Fruit fly (Drosophila melanogaster) whole organism, embryonic: ENCODE results near the gene ssp7.

ENCODE experiments used
- BEAF-32 ChIP-seq: fragments of 200-800 bp; sonication (Bioruptor generic); optimal IDR thresholded peaks from 3 replicates; lab custom pipeline; 2017; ENCODE audit warnings: missing biosample characterization, missing genetic modification characterization, mild to moderate bottlenecking, moderate library complexity, missing genetic modification reagents
- BtbVII ChIP-seq: fragments of 200-800 bp; sonication (Bioruptor generic); optimal IDR thresholded peaks from 3 replicates; lab custom pipeline; 2017; ENCODE audit warnings: missing biosample characterization, mild to moderate bottlenecking, missing genetic modification characterization
- CG10366 ChIP-seq: fragments of 200-800 bp; sonication (Bioruptor generic); IDR thresholded peaks from 2 replicates; pipeline ENCODE4 v1.3.6; 2022; ENCODE audit warnings: missing biosample characterization, missing genetic modification characterization
- CG11560 ChIP-seq: fragments of 200-800 bp; sonication (Bioruptor generic); IDR thresholded peaks from 3 replicates; pipeline ENCODE4 v1.3.6; 2022; ENCODE audit warnings: missing biosample characterization, missing genetic modification characterization
- CG12942 ChIP-seq: fragments of 200-800 bp; sonication (Bioruptor generic); optimal IDR thresholded peaks from 3 replicates; lab custom pipeline; 2016; ENCODE audit warnings: missing biosample characterization, missing genetic modification characterization
- CG14441 ChIP-seq: fragments of 200-800 bp; sonication (Bioruptor generic); IDR thresholded peaks from 2 replicates; pipeline ENCODE4 v1.3.6; 2022; ENCODE audit warnings: missing biosample characterization, missing genetic modification characterization
- CG14667 ChIP-seq: fragments of 200-800 bp; sonication (Bioruptor generic); IDR thresholded peaks from 2 replicates; pipeline ENCODE4 v1.3.6; 2022; ENCODE audit warnings: missing biosample characterization, missing genetic modification characterization
- CG15514 ChIP-seq: fragments of 200-800 bp; sonication (Bioruptor generic); optimal IDR thresholded peaks from 3 replicates; lab custom pipeline; 2017; ENCODE audit warnings: missing biosample characterization, missing genetic modification characterization, mild to moderate bottlenecking, moderate library complexity, missing genetic modification reagents
- CG1603 ChIP-seq: fragments of 200-800 bp; sonication (Bioruptor generic); optimal IDR thresholded peaks from 2 replicates; lab custom pipeline; 2019; ENCODE audit warnings: missing biosample characterization, mild to moderate bottlenecking, missing genetic modification characterization, moderate library complexity
- CG16813 ChIP-seq: fragments of 200-800 bp; sonication (Bioruptor generic); IDR thresholded peaks from 3 replicates; pipeline ENCODE4 v1.3.6; 2022; ENCODE audit warnings: missing biosample characterization, missing genetic modification characterization; ENCODE audit not compliant: partially characterized antibody
- CG17361 ChIP-seq: fragments of 200-800 bp; sonication (Bioruptor generic); IDR thresholded peaks from 3 replicates; pipeline ENCODE4 v1.3.6; 2022; ENCODE audit warnings: missing biosample characterization, missing genetic modification characterization
- CG30020 ChIP-seq: fragments of 200-800 bp; optimal IDR thresholded peaks from 2 replicates; lab custom pipeline; 2019; ENCODE audit warnings: missing biosample characterization, mild to moderate bottlenecking, missing genetic modification characterization, moderate library complexity
- CG32532 ChIP-seq: fragments of 200-800 bp; sonication (Bioruptor generic); IDR thresholded peaks from 2 replicates; pipeline ENCODE4 v1.3.6; 2022; ENCODE audit warnings: missing biosample characterization, missing genetic modification characterization
- CG34224 ChIP-seq: fragments of 200-800 bp; sonication (Bioruptor generic); IDR thresholded peaks from 3 replicates; pipeline ENCODE4 v1.3.6; 2022; ENCODE audit warnings: missing biosample characterization, missing genetic modification characterization; ENCODE audit not compliant: partially characterized antibody
- CG5245 ChIP-seq: fragments of 200-800 bp; sonication (Bioruptor generic); optimal IDR thresholded peaks from 3 replicates; lab custom pipeline; 2016; ENCODE audit warnings: missing biosample characterization, missing genetic modification characterization
- CG7357 ChIP-seq: fragments of 200-800 bp; sonication (Bioruptor generic); IDR thresholded peaks from 3 replicates; pipeline ENCODE4 v1.3.6; 2022; ENCODE audit warnings: missing biosample characterization, missing genetic modification characterization
- CG9215 ChIP-seq: fragments of 200-800 bp; sonication (Bioruptor generic); IDR thresholded peaks from 2 replicates; pipeline ENCODE4 v1.3.6; 2022; ENCODE audit warnings: missing biosample characterization, missing genetic modification characterization
- CG9817 ChIP-seq: fragments of 200-800 bp; sonication (Bioruptor generic); optimal IDR thresholded peaks from 2 replicates; lab custom pipeline; 2018; ENCODE audit warnings: missing biosample characterization, mild to moderate bottlenecking, missing genetic modification characterization, moderate library complexity
- E2f2 ChIP-seq: fragments of 200-800 bp; sonication (Bioruptor generic); IDR thresholded peaks from 2 replicates; pipeline ENCODE4 v1.3.6; 2022; ENCODE audit warnings: missing biosample characterization, missing genetic modification characterization
- Hr78 ChIP-seq, 2 experiments: fragments of 200-800 bp in 1 of 2; fragments of >200 bp in 1 of 2; sonication (Bioruptor generic) in 1 of 2; optimal IDR thresholded peaks; 2 replicates each; lab custom pipeline; 2017 to 2019; ENCODE audit warnings: missing biosample characterization in 2 of 2, missing genetic modification characterization in 2 of 2, mild to moderate bottlenecking in 1 of 2, moderate library complexity in 1 of 2
- MBD-R2 ChIP-seq: fragments of 200-800 bp; sonication (Bioruptor generic); IDR thresholded peaks from 2 replicates; pipeline ENCODE4 v1.3.6; 2022; ENCODE audit warnings: missing biosample characterization, missing genetic modification characterization
- Nf-YA ChIP-seq: fragments of 200-800 bp; sonication (Bioruptor generic); IDR thresholded peaks from 2 replicates; pipeline ENCODE4 v1.3.6; 2022; ENCODE audit warnings: missing biosample characterization, missing genetic modification characterization
- Nf-YB ChIP-seq: fragments of 200-800 bp; sonication (Bioruptor generic); optimal IDR thresholded peaks from 3 replicates; lab custom pipeline; 2019; ENCODE audit warnings: missing biosample characterization, mild to moderate bottlenecking, missing genetic modification characterization, moderate library complexity
- Nf-YC ChIP-seq: fragments of 200-800 bp; optimal IDR thresholded peaks from 3 replicates; lab custom pipeline; 2019; ENCODE audit warnings: missing biosample characterization, mild to moderate bottlenecking, missing genetic modification characterization, moderate library complexity
- Opbp ChIP-seq: fragments of 200-800 bp; sonication (Bioruptor generic); IDR thresholded peaks from 3 replicates; pipeline ENCODE4 v1.3.6; 2022; ENCODE audit warnings: missing biosample characterization, missing genetic modification characterization; ENCODE audit not compliant: partially characterized antibody
- Poxn ChIP-seq: fragments of 200-800 bp; sonication (Bioruptor generic); IDR thresholded peaks from 2 replicates; pipeline ENCODE4 v1.3.6; 2022; ENCODE audit warnings: missing biosample characterization, missing genetic modification characterization
- Ptx1 ChIP-seq: fragments of 200-800 bp; sonication (Bioruptor generic); IDR thresholded peaks from 2 replicates; pipeline ENCODE4 v1.3.6; 2022; ENCODE audit warnings: missing biosample characterization, missing genetic modification characterization
- Sox102F ChIP-seq: fragments of 200-800 bp; sonication (Bioruptor generic); optimal IDR thresholded peaks from 2 replicates; lab custom pipeline; 2018; ENCODE audit warnings: missing biosample characterization, mild to moderate bottlenecking, missing genetic modification characterization, moderate library complexity
- Stat92E ChIP-seq, 3 experiments: fragments of >200 bp in 2 of 3; fragments of 200-800 bp in 1 of 3; sonication (Bioruptor generic) in 1 of 3; optimal IDR thresholded peaks; 2 replicates each; lab custom pipeline; 2017 to 2019; ENCODE audit warnings: missing biosample characterization in 3 of 3, missing genetic modification characterization in 3 of 3, mild to moderate bottlenecking in 1 of 3, moderate library complexity in 1 of 3
- Tbp ChIP-seq: fragments of >200 bp; optimal IDR thresholded peaks from 2 replicates; lab custom pipeline; 2018; ENCODE audit warnings: missing biosample characterization, missing genetic modification characterization
- amos ChIP-seq: fragments of 200-800 bp; sonication (Bioruptor generic); IDR thresholded peaks from 2 replicates; pipeline ENCODE4 v1.3.6; 2022; ENCODE audit warnings: missing biosample characterization, missing genetic modification characterization; ENCODE audit not compliant: partially characterized antibody
- aop ChIP-seq: fragments of 200-800 bp; sonication (Bioruptor generic); IDR thresholded peaks from 2 replicates; pipeline ENCODE4 v1.3.6; 2022; ENCODE audit warnings: missing biosample characterization, missing genetic modification characterization
- ase ChIP-seq: fragments of 200-800 bp; sonication (Bioruptor generic); IDR thresholded peaks from 3 replicates; pipeline ENCODE4 v1.3.6; 2022; ENCODE audit warnings: missing biosample characterization, missing genetic modification characterization
- cwo ChIP-seq: fragments of 200-800 bp; sonication (Bioruptor generic); optimal IDR thresholded peaks from 3 replicates; lab custom pipeline; 2017; ENCODE audit warnings: missing biosample characterization, missing genetic modification characterization, mild to moderate bottlenecking, moderate library complexity, missing genetic modification reagents
- gem ChIP-seq: fragments of 200-800 bp; sonication (Bioruptor generic); optimal IDR thresholded peaks from 2 replicates; lab custom pipeline; 2019; ENCODE audit warnings: missing biosample characterization, mild to moderate bottlenecking, missing genetic modification characterization, moderate library complexity
- knrl ChIP-seq: fragments of 200-800 bp; sonication (Bioruptor generic); IDR thresholded peaks from 3 replicates; pipeline ENCODE4 v1.3.6; 2022; ENCODE audit warnings: missing biosample characterization, missing genetic modification characterization; ENCODE audit not compliant: partially characterized antibody
- lola ChIP-seq, 3 experiments: fragments of >200 bp in 2 of 3; fragments of 200-800 bp in 1 of 3; sonication (Bioruptor generic) in 1 of 3; optimal IDR thresholded peaks; 2 replicates each; lab custom pipeline; 2017 to 2019; ENCODE audit warnings: missing biosample characterization in 3 of 3, missing genetic modification characterization in 3 of 3, mild to moderate bottlenecking in 1 of 3, moderate library complexity in 1 of 3
- luna ChIP-seq: fragments of 200-800 bp; sonication (Bioruptor generic); optimal IDR thresholded peaks from 2 replicates; lab custom pipeline; 2016; ENCODE audit warnings: missing biosample characterization, missing genetic modification characterization
- nerfin-2 ChIP-seq: fragments of 200-800 bp; sonication (Bioruptor generic); IDR thresholded peaks from 2 replicates; pipeline ENCODE4 v1.3.6; 2022; ENCODE audit warnings: missing biosample characterization, missing genetic modification characterization; ENCODE audit not compliant: partially characterized antibody
- pfk ChIP-seq: fragments of 200-800 bp; sonication (Bioruptor generic); optimal IDR thresholded peaks from 2 replicates; lab custom pipeline; 2018; ENCODE audit warnings: missing biosample characterization, mild to moderate bottlenecking, missing genetic modification characterization, moderate library complexity
- ranshi ChIP-seq: fragments of 200-800 bp; sonication (Bioruptor generic); IDR thresholded peaks from 2 replicates; pipeline ENCODE4 v1.3.6; 2022; ENCODE audit warnings: missing biosample characterization, missing genetic modification characterization
- salm ChIP-seq: fragments of 200-800 bp; sonication (Bioruptor generic); optimal IDR thresholded peaks from 2 replicates; lab custom pipeline; 2018; ENCODE audit warnings: missing biosample characterization, mild to moderate bottlenecking, missing genetic modification characterization
- sens ChIP-seq: fragments of 200-800 bp; sonication (Bioruptor generic); peaks from one replicate; lab custom pipeline; 2016; ENCODE audit warnings: missing biosample characterization, missing genetic modification characterization
- sim ChIP-seq: fragments of 200-800 bp; sonication (Bioruptor generic); IDR thresholded peaks from 2 replicates; pipeline ENCODE4 v1.3.6; 2022; ENCODE audit warnings: missing biosample characterization, missing genetic modification characterization
- sna ChIP-seq: fragments of 200-800 bp; sonication (Bioruptor generic); IDR thresholded peaks from 2 replicates; pipeline ENCODE4 v1.3.6; 2022; ENCODE audit warnings: missing biosample characterization, missing genetic modification characterization; ENCODE audit not compliant: partially characterized antibody
- sob ChIP-seq: fragments of 200-800 bp; sonication (Bioruptor generic); IDR thresholded peaks from 2 replicates; pipeline ENCODE4 v1.3.6; 2022; ENCODE audit warnings: missing biosample characterization, missing genetic modification characterization
- trem ChIP-seq: fragments of 200-800 bp; optimal IDR thresholded peaks from 3 replicates; lab custom pipeline; 2019; ENCODE audit warnings: missing biosample characterization, mild to moderate bottlenecking, missing genetic modification characterization, moderate library complexity
- zfh1 ChIP-seq: fragments of 200-800 bp; sonication (Bioruptor generic); IDR thresholded peaks from 3 replicates; pipeline ENCODE4 v1.3.6; 2022; ENCODE audit warnings: missing biosample characterization, missing genetic modification characterization

Gene ssp7

DNA sequence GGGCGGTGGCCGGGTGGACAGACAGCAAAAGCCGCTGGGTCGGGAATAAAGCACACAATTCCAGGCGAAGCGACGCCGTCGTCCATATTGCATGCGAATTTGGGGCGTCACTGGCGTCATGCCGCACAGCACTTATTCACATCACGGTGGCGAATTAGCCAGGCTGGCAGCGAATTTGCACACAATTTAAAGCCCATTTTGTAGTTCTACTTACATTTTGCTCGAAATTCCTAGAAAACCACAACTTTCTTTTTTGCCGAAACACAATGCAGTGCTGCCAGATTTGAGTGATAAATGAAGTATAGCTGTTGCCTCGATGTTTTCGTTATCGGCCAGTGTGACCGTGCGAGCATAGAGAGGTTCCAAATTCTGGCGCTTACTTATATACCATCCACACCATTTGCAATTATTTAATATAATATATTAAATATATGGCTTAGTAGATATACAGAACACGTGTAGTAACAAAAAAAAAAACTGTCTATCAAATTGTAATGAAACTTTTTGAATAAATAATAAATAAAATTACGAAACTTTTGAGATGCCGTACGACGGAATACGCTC is 8.3 kb upstream of the ssp7 start, which contains the start of gene Ran (continued):
- TF ChIP-seq lola (GFP tag; optimal IDR thresholded peaks at IDR 0.05; lab: Kevin White, UChicago) (peak in 1 of 3 experiments; percentile 42), ranshi (no peak; the same call in 1 of the 2 replicates), CG34224 (GFP tag; lab: Robert Waterston, UW) (0 out of 3 replicates have a peak, but pooled peaks have one; percentile 31), luna (no peak), pfk (GFP tag; lab: Kevin White, UChicago) (peak; percentile 55), Nf-YA (GFP tag; lab: Robert Waterston, UW) (no peak), zfh1 (0 out of 3 replicates have a peak, but pooled peaks have one; percentile 26), knrl (GFP tag; lab: Robert Waterston, UW) (peak; percentile 36; the same call in 1 of the 3 replicates), CG7357 (GFP tag; lab: Robert Waterston, UW) (peak; percentile 95), sob (GFP tag; lab: Robert Waterston, UW) (peak; percentile 43), gem (tag; lab: Kevin White, UChicago) (peak; percentile 18), trem (peak; percentile 25), CG11560 (tag; lab: Robert Waterston, UW) (no peak), sim (GFP tag; lab: Robert Waterston, UW) (no peak), CG12942 (GFP tag; lab: Kevin White, UChicago) (no peak), cwo (GFP tag; lab: Kevin White, UChicago) (no peak), amos (GFP tag; lab: Robert Waterston, UW) (peak; percentile 52), CG9817 (peak; percentile 36), CG1603 (tag; lab: Kevin White, UChicago) (peak; percentile 89), aop (GFP tag; lab: Robert Waterston, UW) (no peak), sens (GFP tag; lab: Kevin White, UChicago) (peak; percentile 44), CG32532 (GFP tag; lab: Robert Waterston, UW) (peak; percentile 46), CG15514 (GFP tag; lab: Kevin White, UChicago) (peak; percentile 24), CG5245 (GFP tag; lab: Kevin White, UChicago) (no peak), sna (no peak), CG14667 (GFP tag; lab: Robert Waterston, UW) (peak; percentile 7; the same call in 1 of the 2 replicates), CG14441 (GFP tag; lab: Robert Waterston, UW) (no peak), Tbp (GFP tag; lab: Kevin White, UChicago) (no peak), BEAF-32 (GFP tag; lab: Kevin White, UChicago) (peak; percentile 66), E2f2 (peak; percentile 23; the same call in 1 of the 2 replicates), CG30020 (tag; lab: Kevin White, UChicago) (peak; percentile 95), Opbp (GFP tag; lab: Robert Waterston, UW) (peak; percentile 41; the same call in 1 of the 3 replicates), Nf-YB (GFP tag; lab: Kevin White, UChicago) (no peak), CG17361 (GFP tag; lab: Robert Waterston, UW) (no peak), Stat92E (GFP tag; optimal IDR thresholded peaks at IDR 0.05; lab: Kevin White, UChicago) (peak in 1 of 3 experiments; percentile 31), Hr78 (GFP tag; optimal IDR thresholded peaks at IDR 0.05; lab: Kevin White, UChicago) (no peak), salm (no peak), ase (GFP tag; lab: Robert Waterston, UW) (0 out of 3 replicates have a peak, but pooled peaks have one; percentile 8), BtbVII (GFP tag; lab: Kevin White, UChicago) (no peak), Poxn (no peak), CG16813 (GFP tag; lab: Robert Waterston, UW) (0 out of 3 replicates have a peak, but pooled peaks have one; percentile 35), nerfin-2 (GFP tag; lab: Robert Waterston, UW) (peak; percentile 34; the same call in 1 of the 2 replicates), CG10366 (no peak), CG9215 (GFP tag; lab: Robert Waterston, UW) (0 out of 2 replicates have a peak, but pooled peaks have one; percentile 23), Nf-YC (tag; lab: Kevin White, UChicago) (no peak), Ptx1 (peak; percentile 21), MBD-R2 (peak; percentile 35), Sox102F (GFP tag; lab: Kevin White, UChicago) (no peak)
